Fruit fly (Drosophila melanogaster) whole organism, embryonic: ENCODE data around the gene CG42693.

Experiments used
- Blimp-1 ChIP-seq: fragments of 200-800 bp; sonication (Bioruptor generic); optimal IDR thresholded peaks from 3 replicates; lab custom pipeline; 2018; ENCODE audit warnings: missing biosample characterization, missing genetic modification characterization, mild to moderate bottlenecking, moderate library complexity, missing genetic modification reagents
- CG11093 ChIP-seq: fragments of 200-800 bp; sonication (Bioruptor generic); IDR thresholded peaks from 3 replicates; pipeline ENCODE4 v1.3.6; 2022; ENCODE audit warnings: missing biosample characterization, missing genetic modification characterization
- CG11696 ChIP-seq: fragments of 200-800 bp; sonication (Bioruptor generic); IDR thresholded peaks from 2 replicates; pipeline ENCODE4 v1.3.6; 2022; ENCODE audit warnings: missing biosample characterization, missing genetic modification characterization
- CG13894 ChIP-seq: fragments of 200-800 bp; sonication (Bioruptor generic); optimal IDR thresholded peaks from 3 replicates; lab custom pipeline; 2018; ENCODE audit warnings: missing biosample characterization, mild to moderate bottlenecking, missing genetic modification characterization, moderate library complexity
- CG17186 ChIP-seq: fragments of 200-800 bp; sonication (Bioruptor generic); optimal IDR thresholded peaks from 3 replicates; lab custom pipeline; 2017; ENCODE audit warnings: missing biosample characterization, missing genetic modification reagents, missing genetic modification characterization
- CG17328 ChIP-seq: fragments of 200-800 bp; sonication (Bioruptor generic); IDR thresholded peaks from 2 replicates; pipeline ENCODE4 v1.3.6; 2022; ENCODE audit warnings: missing biosample characterization, missing genetic modification characterization
- CG17385 ChIP-seq: fragments of 200-800 bp; sonication (Bioruptor generic); optimal IDR thresholded peaks from 3 replicates; lab custom pipeline; 2018; ENCODE audit warnings: missing biosample characterization, mild to moderate bottlenecking, missing genetic modification characterization
- CG18599 ChIP-seq: fragments of 200-800 bp; sonication (Bioruptor generic); optimal IDR thresholded peaks from 3 replicates; lab custom pipeline; 2017; ENCODE audit warnings: missing biosample characterization, missing genetic modification characterization, mild to moderate bottlenecking, moderate library complexity, missing genetic modification reagents
- CG18619 ChIP-seq: fragments of 200-800 bp; sonication (Bioruptor generic); optimal IDR thresholded peaks from 3 replicates; lab custom pipeline; 2017; ENCODE audit warnings: missing biosample characterization, mild to moderate bottlenecking, missing genetic modification characterization
- CG31224 ChIP-seq: fragments of 200-800 bp; sonication (Bioruptor generic); IDR thresholded peaks from 2 replicates; pipeline ENCODE4 v1.3.6; 2022; ENCODE audit warnings: missing biosample characterization, missing genetic modification characterization
- CG31388 ChIP-seq: fragments of 200-800 bp; sonication (Bioruptor generic); optimal IDR thresholded peaks from 2 replicates; lab custom pipeline; 2016; ENCODE audit warnings: missing biosample characterization, missing genetic modification characterization
- CG32767 ChIP-seq: fragments of 200-800 bp; sonication (Bioruptor generic); IDR thresholded peaks from 2 replicates; pipeline ENCODE4 v1.3.6; 2022; ENCODE audit warnings: missing biosample characterization, missing genetic modification characterization
- CG3838 ChIP-seq: fragments of 200-800 bp; sonication (Bioruptor generic); optimal IDR thresholded peaks from 3 replicates; lab custom pipeline; 2016; ENCODE audit warnings: missing biosample characterization, missing genetic modification characterization
- CG3995 ChIP-seq: fragments of 200-800 bp; sonication (Bioruptor generic); optimal IDR thresholded peaks from 3 replicates; lab custom pipeline; 2016; ENCODE audit warnings: missing biosample characterization, missing genetic modification characterization
- CG43689 ChIP-seq: fragments of 200-800 bp; sonication (Bioruptor generic); IDR thresholded peaks from 2 replicates; pipeline ENCODE4 v1.3.6; 2022; ENCODE audit warnings: missing biosample characterization, missing genetic modification characterization
- CG4820 ChIP-seq: fragments of 200-800 bp; sonication (Bioruptor generic); optimal IDR thresholded peaks from 3 replicates; lab custom pipeline; 2016; ENCODE audit warnings: missing biosample characterization, missing genetic modification characterization
- CG4854 ChIP-seq: fragments of 200-800 bp; sonication (Bioruptor generic); optimal IDR thresholded peaks from 2 replicates; lab custom pipeline; 2016; ENCODE audit warnings: missing biosample characterization, missing genetic modification characterization, inconsistent platforms
- CG7745 ChIP-seq: fragments of 200-800 bp; sonication (Bioruptor generic); optimal IDR thresholded peaks from 2 replicates; lab custom pipeline; 2018; ENCODE audit warnings: missing biosample characterization, mild to moderate bottlenecking, missing genetic modification characterization, moderate library complexity
- CG9727 ChIP-seq: fragments of 200-800 bp; sonication (Bioruptor generic); optimal IDR thresholded peaks from 3 replicates; lab custom pipeline; 2017; ENCODE audit warnings: missing biosample characterization, mild to moderate bottlenecking, missing genetic modification characterization
- CTCF ChIP-seq: fragments of 200-800 bp; sonication (Bioruptor generic); optimal IDR thresholded peaks from 2 replicates; lab custom pipeline; 2017; ENCODE audit warnings: missing biosample characterization, mild to moderate bottlenecking, missing genetic modification characterization, moderate library complexity
- CoRest ChIP-seq: fragments of 200-800 bp; sonication (Bioruptor generic); optimal IDR thresholded peaks from 3 replicates; lab custom pipeline; 2018; ENCODE audit warnings: missing biosample characterization, mild to moderate bottlenecking, missing genetic modification characterization, moderate library complexity
- Dbx ChIP-seq: fragments of 200-800 bp; sonication (Bioruptor generic); IDR thresholded peaks from 3 replicates; pipeline ENCODE4 v1.3.6; 2022; ENCODE audit warnings: missing biosample characterization, missing genetic modification characterization
- Dp ChIP-seq: fragments of 200-800 bp; sonication (Bioruptor generic); optimal IDR thresholded peaks from 2 replicates; lab custom pipeline; 2018; ENCODE audit warnings: missing biosample characterization, mild to moderate bottlenecking, missing genetic modification characterization, moderate library complexity
- Ets97D ChIP-seq: fragments of 200-800 bp; sonication (Bioruptor generic); optimal IDR thresholded peaks from 3 replicates; lab custom pipeline; 2016; ENCODE audit warnings: missing biosample characterization, missing genetic modification characterization
- Gug ChIP-seq: fragments of 200-800 bp; sonication (Bioruptor generic); IDR thresholded peaks from 4 replicates; pipeline ENCODE4 v1.3.6; 2022; ENCODE audit warnings: missing biosample characterization, missing genetic modification characterization
- Mrtf ChIP-seq: fragments of 200-800 bp; sonication (Bioruptor generic); IDR thresholded peaks from 3 replicates; pipeline ENCODE4 v1.3.6; 2022; ENCODE audit warnings: missing biosample characterization, missing genetic modification characterization
- Sox100B ChIP-seq: fragments of 200-800 bp; sonication (Bioruptor generic); optimal IDR thresholded peaks from 3 replicates; lab custom pipeline; 2018; ENCODE audit warnings: missing biosample characterization, mild to moderate bottlenecking, missing genetic modification characterization
- Sry-β ChIP-seq: fragments of 200-800 bp; sonication (Bioruptor generic); optimal IDR thresholded peaks from 2 replicates; lab custom pipeline; 2018; ENCODE audit warnings: missing biosample characterization, mild to moderate bottlenecking, missing genetic modification characterization, moderate library complexity
- Stat92E ChIP-seq, 3 experiments: fragments of >200 bp in 2 of 3; fragments of 200-800 bp in 1 of 3; sonication (Bioruptor generic) in 1 of 3; optimal IDR thresholded peaks; 2 replicates each; lab custom pipeline; 2017 to 2019; ENCODE audit warnings: missing biosample characterization in 3 of 3, missing genetic modification characterization in 3 of 3, mild to moderate bottlenecking in 1 of 3, moderate library complexity in 1 of 3
- Trl ChIP-seq, 3 experiments: fragments of >200 bp in 2 of 3; fragments of 200-800 bp in 1 of 3; sonication (Bioruptor generic) in 1 of 3; optimal IDR thresholded peaks; 2 replicates in 1 of 3; 3 replicates in 2 of 3; lab custom pipeline; 2016 to 2017; ENCODE audit warnings: missing biosample characterization in 1 of 3, missing genetic modification characterization in 1 of 3
- ab ChIP-seq: fragments of 200-800 bp; sonication (Bioruptor generic); optimal IDR thresholded peaks from 2 replicates; lab custom pipeline; 2016; ENCODE audit warnings: missing biosample characterization, missing genetic modification characterization
- ara ChIP-seq: fragments of 200-800 bp; sonication (Bioruptor generic); IDR thresholded peaks from 2 replicates; pipeline ENCODE4 v1.3.6; 2022; ENCODE audit warnings: missing biosample characterization, missing genetic modification characterization
- cato ChIP-seq: fragments of 200-800 bp; sonication (Bioruptor generic); optimal IDR thresholded peaks from 2 replicates; lab custom pipeline; 2016; ENCODE audit warnings: missing biosample characterization, missing genetic modification characterization, borderline replicate concordance
- chif ChIP-seq, 2 experiments: fragments of 200-800 bp; sonication (Bioruptor generic); optimal IDR thresholded peaks; 3 replicates each; lab custom pipeline; 2016; ENCODE audit warnings: missing biosample characterization in 2 of 2, missing genetic modification characterization in 2 of 2
- crol ChIP-seq: fragments of 200-800 bp; sonication (Bioruptor generic); IDR thresholded peaks from 2 replicates; pipeline ENCODE4 v1.3.6; 2022; ENCODE audit warnings: missing biosample characterization, missing genetic modification characterization
- cwo ChIP-seq: fragments of 200-800 bp; sonication (Bioruptor generic); optimal IDR thresholded peaks from 3 replicates; lab custom pipeline; 2017; ENCODE audit warnings: missing biosample characterization, missing genetic modification characterization, mild to moderate bottlenecking, moderate library complexity, missing genetic modification reagents
- disco-r ChIP-seq: fragments of 200-800 bp; sonication (Bioruptor generic); optimal IDR thresholded peaks from 2 replicates; lab custom pipeline; 2016; ENCODE audit warnings: missing biosample characterization, missing genetic modification characterization
- dysf ChIP-seq: fragments of 200-800 bp; sonication (Bioruptor generic); IDR thresholded peaks from 3 replicates; pipeline ENCODE4 v1.3.6; 2022; ENCODE audit warnings: missing biosample characterization, missing genetic modification characterization
- eyg ChIP-seq: fragments of 200-800 bp; sonication (Bioruptor generic); optimal IDR thresholded peaks from 3 replicates; lab custom pipeline; 2016; ENCODE audit warnings: missing biosample characterization, missing genetic modification characterization
- fd102C ChIP-seq: fragments of 200-800 bp; sonication (Bioruptor generic); optimal IDR thresholded peaks from 2 replicates; lab custom pipeline; 2018; ENCODE audit warnings: missing biosample characterization, mild to moderate bottlenecking, missing genetic modification characterization, moderate library complexity
- fd96Cb ChIP-seq: fragments of 200-800 bp; sonication (Bioruptor generic); optimal IDR thresholded peaks from 2 replicates; lab custom pipeline; 2018; ENCODE audit warnings: missing biosample characterization, mild to moderate bottlenecking, missing genetic modification characterization, moderate library complexity
- gsb-n ChIP-seq: fragments of 200-800 bp; sonication (Bioruptor generic); optimal IDR thresholded peaks from 3 replicates; lab custom pipeline; 2018; ENCODE audit warnings: missing biosample characterization, mild to moderate bottlenecking, missing genetic modification characterization
- ind ChIP-seq: fragments of 200-800 bp; sonication (Bioruptor generic); optimal IDR thresholded peaks from 3 replicates; lab custom pipeline; 2016; ENCODE audit warnings: missing biosample characterization, missing genetic modification characterization
- insv ChIP-seq, 2 experiments: fragments of 200-800 bp; sonication (Bioruptor generic); optimal IDR thresholded peaks; 3 replicates each; lab custom pipeline; 2016 to 2018; ENCODE audit warnings: missing biosample characterization in 2 of 2, missing genetic modification characterization in 2 of 2
- jing ChIP-seq: fragments of 200-800 bp; sonication (Bioruptor generic); optimal IDR thresholded peaks from 2 replicates; lab custom pipeline; 2018; ENCODE audit warnings: missing biosample characterization, mild to moderate bottlenecking, missing genetic modification characterization
- lbe ChIP-seq: fragments of 200-800 bp; sonication (Bioruptor generic); optimal IDR thresholded peaks from 2 replicates; lab custom pipeline; 2016; ENCODE audit warnings: missing biosample characterization, mild to moderate bottlenecking, missing genetic modification characterization
- nerfin-2 ChIP-seq: fragments of 200-800 bp; sonication (Bioruptor generic); IDR thresholded peaks from 2 replicates; pipeline ENCODE4 v1.3.6; 2022; ENCODE audit warnings: missing biosample characterization, missing genetic modification characterization; ENCODE audit not compliant: partially characterized antibody
- pnt ChIP-seq: fragments of 200-800 bp; sonication (Bioruptor generic); optimal IDR thresholded peaks from 3 replicates; lab custom pipeline; 2016; ENCODE audit warnings: missing biosample characterization, missing genetic modification characterization
- run ChIP-seq: fragments of 200-800 bp; sonication (Bioruptor generic); optimal IDR thresholded peaks from 3 replicates; lab custom pipeline; 2018; ENCODE audit warnings: missing biosample characterization, mild to moderate bottlenecking, missing genetic modification characterization
- sens-2 ChIP-seq: fragments of 200-800 bp; sonication (Bioruptor generic); IDR thresholded peaks from 2 replicates; pipeline ENCODE4 v1.3.6; 2022; ENCODE audit warnings: missing biosample characterization, missing genetic modification characterization
- tup ChIP-seq: fragments of 200-800 bp; sonication (Bioruptor generic); optimal IDR thresholded peaks from 2 replicates; lab custom pipeline; 2016; ENCODE audit warnings: missing biosample characterization, mild to moderate bottlenecking, missing genetic modification characterization, moderate library complexity
- wdn ChIP-seq: fragments of 200-800 bp; sonication (Bioruptor generic); IDR thresholded peaks from 2 replicates; pipeline ENCODE4 v1.3.6; 2022; ENCODE audit warnings: missing biosample characterization, missing genetic modification characterization

The CG42693 gene

DNA sequence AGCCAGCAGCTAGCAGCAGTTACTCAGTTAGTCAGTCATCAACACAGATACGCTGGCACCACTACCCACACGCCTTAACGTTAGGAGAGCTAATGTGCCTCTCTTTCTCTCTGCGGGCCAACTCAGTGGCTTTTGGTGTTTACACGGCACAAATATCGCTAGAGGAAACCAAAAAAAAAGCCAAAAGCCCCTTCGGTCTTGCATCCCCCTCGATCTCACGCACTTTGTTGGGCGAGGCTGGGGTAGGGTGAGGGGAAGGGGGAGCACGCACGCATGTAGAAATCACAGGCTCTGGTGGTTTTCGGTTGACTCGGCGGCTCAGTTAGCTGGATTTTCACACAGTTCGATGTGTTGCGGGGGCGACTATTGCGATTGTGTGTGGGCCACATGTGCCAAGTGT, 13.8 kb upstream of the CG42693 start (continued):
- TF ChIP-seq CG17385 (GFP tag; lab: Kevin White, UChicago) = peak; percentile 23
- peak; percentile 14 for TF ChIP-seq CoRest
- TF ChIP-seq Sox100B (GFP tag; lab: Kevin White, UChicago) = no peak
- no peak for TF ChIP-seq Sry-β (GFP tag; lab: Kevin White, UChicago)
- no peak for TF ChIP-seq Blimp-1
- TF ChIP-seq CG9727 (GFP tag; lab: Kevin White, UChicago) = no peak
- no peak for TF ChIP-seq fd96Cb (tag; lab: Kevin White, UChicago)
- TF ChIP-seq CG4820 (GFP tag; lab: Kevin White, UChicago) = no peak
- TF ChIP-seq Mrtf (GFP tag; lab: Robert Waterston, UW) = no peak
- no peak for TF ChIP-seq CG7745 (tag; lab: Kevin White, UChicago)
- no peak for TF ChIP-seq CG43689
- TF ChIP-seq Gug (GFP tag; lab: Robert Waterston, UW) = no peak
- TF ChIP-seq wdn (GFP tag; lab: Robert Waterston, UW) = no peak
- no peak for TF ChIP-seq CG32767 (GFP tag; lab: Robert Waterston, UW)
- TF ChIP-seq CG18619 = no peak
- TF ChIP-seq CG31388 (GFP tag; lab: Kevin White, UChicago) = no peak
- TF ChIP-seq CG11093 (GFP tag; lab: Robert Waterston, UW) = no peak
- TF ChIP-seq pnt (GFP tag; lab: Kevin White, UChicago) = no peak
- TF ChIP-seq Ets97D (GFP tag; lab: Kevin White, UChicago) = no peak
- TF ChIP-seq ind (GFP tag; lab: Kevin White, UChicago) = no peak
- no peak for TF ChIP-seq CG3838 (GFP tag; lab: Kevin White, UChicago)
- no peak for TF ChIP-seq jing
- no peak for TF ChIP-seq chif (GFP tag; optimal IDR thresholded peaks at IDR 0.05; lab: Kevin White, UChicago)
- TF ChIP-seq tup (GFP tag; lab: Kevin White, UChicago) = no peak
- peak; percentile 8 for TF ChIP-seq CG18599 (GFP tag; lab: Kevin White, UChicago)
- no peak for TF ChIP-seq CG17328 (GFP tag; lab: Robert Waterston, UW)
- peak; percentile 72 for TF ChIP-seq CG13894 (tag; lab: Kevin White, UChicago)
- no peak for TF ChIP-seq CG3995 (GFP tag; lab: Kevin White, UChicago)
- TF ChIP-seq eyg (GFP tag; lab: Kevin White, UChicago) = no peak
- TF ChIP-seq CG4854 = no peak
- TF ChIP-seq Dp (GFP tag; lab: Kevin White, UChicago) = no peak
- no peak; the same call in 1 of the 2 replicates for TF ChIP-seq sens-2 (GFP tag; lab: Robert Waterston, UW)
- TF ChIP-seq run = no peak
- no peak for TF ChIP-seq CTCF (GFP tag; lab: Kevin White, UChicago)
- no peak for TF ChIP-seq disco-r (GFP tag; lab: Kevin White, UChicago)
- no peak for TF ChIP-seq dysf (GFP tag; lab: Robert Waterston, UW)
- TF ChIP-seq Trl (optimal IDR thresholded peaks at IDR 0.05; lab: Kevin White, UChicago) = peak; percentile 48 to 57
- TF ChIP-seq Trl (GFP tag; optimal IDR thresholded peaks at IDR 0.05; lab: Kevin White, UChicago) = no peak
- no peak for TF ChIP-seq Dbx
- peak; percentile 92 for TF ChIP-seq crol (GFP tag; lab: Robert Waterston, UW)
- TF ChIP-seq gsb-n (tag; lab: Kevin White, UChicago) = no peak
- TF ChIP-seq CG17186 = no peak
- no peak for TF ChIP-seq cato (GFP tag; lab: Kevin White, UChicago)
- no peak for TF ChIP-seq ara (GFP tag; lab: Robert Waterston, UW)
- TF ChIP-seq nerfin-2 (GFP tag; lab: Robert Waterston, UW) = no peak
- no peak for TF ChIP-seq fd102C
- no peak for TF ChIP-seq lbe
- no peak for TF ChIP-seq Stat92E (GFP tag; optimal IDR thresholded peaks at IDR 0.05; lab: Kevin White, UChicago)
- no peak for TF ChIP-seq CG11696 (GFP tag; lab: Robert Waterston, UW)
- no peak for TF ChIP-seq ab (GFP tag; lab: Kevin White, UChicago)
- TF ChIP-seq cwo = peak; percentile 31
- TF ChIP-seq insv (GFP tag; optimal IDR thresholded peaks at IDR 0.05; lab: Kevin White, UChicago) = no peak
- TF ChIP-seq CG31224 (GFP tag; lab: Robert Waterston, UW) = no peak
